Worm (Caenorhabditis elegans): ENCODE results near the gene B0001.8.

ce11 chrIV:12131308-12132072 lies 9.4 kb downstream of the B0001.8 start:
- TF ChIP-seq unc-39 (tag; optimal IDR thresholded peaks at IDR 0.05) (no peak), nhr-28 (tag; optimal IDR thresholded peaks at IDR 0.05) (no peak), unc-62 (GFP tag; optimal IDR thresholded peaks at IDR 0.05) (no peak), nhr-237 (tag; optimal IDR thresholded peaks at IDR 0.05) (no peak), ceh-39 (tag; optimal IDR thresholded peaks at IDR 0.05) (no peak), tbx-8 (GFP tag; optimal IDR thresholded peaks at IDR 0.05) (no peak), lin-13 (tag; optimal IDR thresholded peaks at IDR 0.05) (no peak)

Measured in whole organism, mixed stage, embryonic.